Worm (Caenorhabditis elegans) whole organism, young adult: ENCODE measurements around the gene ZK1248.4.

Experiments
- D2030.7 ChIP-seq: fragments of 200-800 bp; sonication (Bioruptor generic); IDR thresholded peaks from 2 replicates; pipeline ENCODE4 v1.3.6; 2022; ENCODE audit warnings: missing genetic modification reagents, missing genetic modification characterization, missing compliant biosample characterization
- F10E7.11 ChIP-seq: sonication (generic microtip); optimal IDR thresholded peaks from 2 replicates; lab custom pipeline; 2017; ENCODE audit warnings: mild to moderate bottlenecking, missing genetic modification characterization, moderate library complexity, missing compliant biosample characterization
- F23B12.7 ChIP-seq: sonication (generic microtip); optimal IDR thresholded peaks from 2 replicates; lab custom pipeline; 2017; ENCODE audit warnings: missing genetic modification characterization, mild to moderate bottlenecking, missing compliant biosample characterization, antibody characterized with exemption, moderate library complexity; ENCODE audit not compliant: insufficient read depth
- F57A8.1 ChIP-seq: fragments of 200-800 bp; sonication (Bioruptor generic); optimal IDR thresholded peaks from 2 replicates; lab custom pipeline; 2018; ENCODE audit warnings: mild to moderate bottlenecking, missing genetic modification characterization, moderate library complexity, missing compliant biosample characterization
- F57C9.4 ChIP-seq: sonication (generic microtip); optimal IDR thresholded peaks from 2 replicates; lab custom pipeline; 2017; ENCODE audit warnings: mild to moderate bottlenecking, missing genetic modification characterization, missing compliant biosample characterization
- Y53G8AR.9 ChIP-seq: fragments of 200-800 bp; sonication (Bioruptor generic); conservative IDR thresholded peaks from 2 replicates; pipeline ENCODE4 v1.3.6; 2022; ENCODE audit warnings: missing genetic modification reagents, missing genetic modification characterization, missing compliant biosample characterization
- Y56A3A.18 ChIP-seq: fragments of 200-800 bp; sonication (Bioruptor generic); IDR thresholded peaks from 2 replicates; pipeline ENCODE4 v1.3.6; 2022; ENCODE audit warnings: missing genetic modification reagents, missing genetic modification characterization, missing compliant biosample characterization
- ZK185.1 ChIP-seq: sonication (generic microtip); optimal IDR thresholded peaks from 2 replicates; lab custom pipeline; 2016; ENCODE audit warnings: mild to moderate bottlenecking, missing genetic modification characterization, missing compliant biosample characterization; ENCODE audit not compliant: poor library complexity, severe bottlenecking
- atf-7 ChIP-seq: sonication (generic microtip); optimal IDR thresholded peaks from 2 replicates; lab custom pipeline; 2017; ENCODE audit warnings: mild to moderate bottlenecking, missing genetic modification characterization, missing compliant biosample characterization
- athp-1 ChIP-seq: sonication (generic microtip); optimal IDR thresholded peaks from 2 replicates; lab custom pipeline; 2017; ENCODE audit warnings: mild to moderate bottlenecking, missing genetic modification characterization, missing compliant biosample characterization
- bed-1 ChIP-seq: fragments of 200-800 bp; sonication (Bioruptor generic); IDR thresholded peaks from 2 replicates; pipeline ENCODE4 v1.3.6; 2022; ENCODE audit warnings: missing genetic modification reagents, missing genetic modification characterization, missing compliant biosample characterization
- ccch-3 ChIP-seq: fragments of 200-800 bp; sonication (Bioruptor generic); optimal IDR thresholded peaks from 2 replicates; lab custom pipeline; 2018; ENCODE audit warnings: mild to moderate bottlenecking, missing genetic modification characterization, missing compliant biosample characterization
- dox-1 ChIP-seq: fragments of 200-800 bp; sonication (Bioruptor generic); IDR thresholded peaks from 2 replicates; pipeline ENCODE4 v1.3.6; 2022; ENCODE audit warnings: missing genetic modification reagents, missing genetic modification characterization, missing compliant biosample characterization
- egrh-3 ChIP-seq: fragments of 200-800 bp; sonication (Bioruptor generic); IDR thresholded peaks from 2 replicates; pipeline ENCODE4 v1.3.6; 2022; ENCODE audit warnings: missing genetic modification reagents, missing genetic modification characterization, missing compliant biosample characterization
- gei-17 ChIP-seq: fragments of 200-800 bp; sonication (Bioruptor generic); optimal IDR thresholded peaks from 2 replicates; lab custom pipeline; 2018; ENCODE audit warnings: mild to moderate bottlenecking, missing genetic modification characterization, missing compliant biosample characterization
- hlh-12 ChIP-seq: sonication (generic microtip); optimal IDR thresholded peaks from 2 replicates; lab custom pipeline; 2016; ENCODE audit warnings: missing genetic modification characterization, missing compliant biosample characterization
- hmg-1.2 ChIP-seq: fragments of 200-800 bp; sonication (Bioruptor generic); IDR thresholded peaks from 2 replicates; pipeline ENCODE4 v1.3.6; 2022; ENCODE audit warnings: missing genetic modification reagents, missing genetic modification characterization, missing compliant biosample characterization
- hmg-20 ChIP-seq: fragments of 200-800 bp; sonication (Bioruptor generic); IDR thresholded peaks from 2 replicates; pipeline ENCODE4 v1.3.6; 2022; ENCODE audit warnings: missing genetic modification reagents, missing genetic modification characterization, missing compliant biosample characterization
- let-526 ChIP-seq: fragments of 200-800 bp; sonication (Bioruptor generic); IDR thresholded peaks from 2 replicates; pipeline ENCODE4 v1.3.6; 2022; ENCODE audit warnings: missing genetic modification reagents, missing genetic modification characterization, missing compliant biosample characterization
- madf-3 ChIP-seq: fragments of 200-800 bp; sonication (Bioruptor generic); IDR thresholded peaks from 2 replicates; pipeline ENCODE4 v1.3.6; 2022; ENCODE audit warnings: missing genetic modification reagents, missing genetic modification characterization, missing compliant biosample characterization
- mcd-1 ChIP-seq: fragments of 200-800 bp; sonication (Bioruptor generic); IDR thresholded peaks from 2 replicates; pipeline ENCODE4 v1.3.6; 2022; ENCODE audit warnings: missing genetic modification reagents, missing genetic modification characterization, missing compliant biosample characterization
- nfyb-1 ChIP-seq: fragments of 200-800 bp; sonication (Bioruptor generic); IDR thresholded peaks from 2 replicates; pipeline ENCODE4 v1.3.6; 2022; ENCODE audit warnings: missing genetic modification reagents, missing genetic modification characterization, missing compliant biosample characterization
- nhr-80 ChIP-seq: sonication (generic microtip); optimal IDR thresholded peaks from 2 replicates; lab custom pipeline; 2016; ENCODE audit warnings: missing genetic modification characterization, missing compliant biosample characterization
- rec-8 ChIP-seq, 2 experiments: sonication (generic microtip); optimal IDR thresholded peaks; 2 replicates each; lab custom pipeline; 2016; ENCODE audit warnings: mild to moderate bottlenecking in 2 of 2, missing genetic modification characterization in 2 of 2, missing genetic modification reagents in 2 of 2, missing genotype in 2 of 2, missing biosample characterization in 1 of 2, missing compliant biosample characterization in 1 of 2, moderate library complexity in 1 of 2
- repo-1 ChIP-seq: sonication (generic microtip); optimal IDR thresholded peaks from 2 replicates; lab custom pipeline; 2017; ENCODE audit warnings: mild to moderate bottlenecking, missing genetic modification characterization, missing compliant biosample characterization
- snpc-3.4 ChIP-seq: sonication (generic microtip); optimal IDR thresholded peaks from 2 replicates; lab custom pipeline; 2017; ENCODE audit warnings: missing genetic modification characterization, mild to moderate bottlenecking, missing compliant biosample characterization, antibody characterized with exemption, moderate library complexity, missing genotype, missing genetic modification reagents
- tbp1 ChIP-seq: fragments of 200-800 bp; sonication (Bioruptor generic); optimal IDR thresholded peaks from 2 replicates; lab custom pipeline; 2018; ENCODE audit warnings: mild to moderate bottlenecking, missing genetic modification characterization, missing compliant biosample characterization
- unc-130 ChIP-seq: sonication (generic microtip); optimal IDR thresholded peaks from 2 replicates; lab custom pipeline; 2016; ENCODE audit warnings: missing genetic modification reagents, missing genetic modification characterization, missing compliant biosample characterization
- zfh-2 ChIP-seq: fragments of 200-800 bp; sonication (Bioruptor generic); conservative IDR thresholded peaks from 2 replicates; pipeline ENCODE4 v1.3.6; 2022; ENCODE audit warnings: missing genetic modification reagents, missing genetic modification characterization, missing compliant biosample characterization

Gene ZK1248.4

DNA sequence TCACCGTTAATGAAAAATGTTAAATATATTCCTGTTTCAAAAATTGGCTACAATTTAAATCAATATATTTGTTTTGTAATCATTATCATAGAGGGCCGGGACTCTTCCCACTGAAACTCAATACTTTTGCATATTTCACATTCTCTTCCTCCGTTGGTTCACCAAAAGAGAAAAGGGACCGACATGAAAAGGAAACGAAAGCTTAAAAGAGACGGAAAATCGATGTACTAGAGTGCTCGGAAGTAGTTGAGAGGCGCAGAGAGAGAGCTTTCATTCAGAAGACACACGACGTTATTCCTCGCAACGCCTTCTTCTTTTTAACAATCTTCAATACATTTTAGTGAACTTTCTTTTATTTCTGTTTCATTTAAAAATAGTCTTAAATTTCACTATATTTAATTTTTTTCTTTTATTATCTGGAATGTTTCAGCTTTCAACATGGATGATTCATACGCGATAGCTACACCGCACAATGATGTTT, 1.9 kb downstream of the ZK1248.4 start, which contains the start of gene ehs-1:
ehs-1 (plus strand) TSS at position 431 of the 481 bp plus-strand sequence.
- TF ChIP-seq F10E7.11 (no peak), nfyb-1 (0 out of 2 replicates have a peak, but pooled peaks have one; percentile 8), hmg-1.2 (GFP tag; lab: Robert Waterston, UW) (0 out of 2 replicates have a peak, but pooled peaks have one; percentile 4)

DNA sequence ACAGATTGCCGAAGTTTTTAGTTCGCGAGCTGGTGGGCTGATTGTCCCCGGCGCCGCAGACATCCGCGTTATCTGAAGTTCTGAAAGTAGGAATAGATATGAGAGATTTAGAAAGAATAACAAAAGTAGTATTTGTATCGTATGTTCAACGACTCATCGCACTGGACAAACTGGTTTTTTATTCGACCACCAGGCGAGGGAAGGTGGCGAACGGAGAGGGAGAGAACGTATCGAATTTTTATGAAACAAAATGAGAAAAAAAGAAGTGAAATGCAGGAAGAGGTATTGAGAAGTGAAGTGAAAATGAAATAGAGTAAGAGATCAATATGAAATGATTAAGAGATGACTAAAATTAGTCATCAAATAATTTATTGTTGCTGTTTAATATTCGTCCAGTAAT, 9.0 kb downstream of the ZK1248.4 start, which contains the start of gene tbc-2:
tbc-2 (minus strand) TSS at position 80 of the 400 bp plus-strand sequence.
- TF ChIP-seq bed-1 (GFP tag; lab: Robert Waterston, UW): no peak
- TF ChIP-seq D2030.7 (GFP tag; lab: Robert Waterston, UW): no peak
- no peak for TF ChIP-seq repo-1
- TF ChIP-seq F57C9.4: no peak
- TF ChIP-seq gei-17 (GFP tag; lab: Kevin White, UChicago): no peak

DNA sequence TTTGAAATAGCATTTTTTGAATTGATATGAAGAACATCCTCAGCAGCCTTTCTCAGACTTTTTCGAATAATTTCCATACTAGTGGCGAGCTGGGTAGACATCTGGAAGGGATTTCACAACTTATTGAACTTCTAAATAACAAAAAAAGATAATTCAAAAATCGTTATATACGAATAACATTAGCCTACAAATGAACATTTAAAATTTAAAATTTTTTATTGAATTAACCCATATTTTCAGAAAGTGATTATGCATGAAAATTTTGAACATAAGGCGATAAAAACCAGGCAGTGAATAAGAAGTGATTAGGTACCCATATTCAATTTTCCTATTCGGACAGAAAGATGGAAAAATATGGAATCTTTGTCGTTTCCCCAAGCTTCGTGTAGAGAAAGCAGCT, 10.1 kb downstream of the ZK1248.4 start, which contains the start of gene ZK1248.11:
ZK1248.11 (minus strand) TSS at position 101 of the 400 bp plus-strand sequence.
- no peak for TF ChIP-seq F23B12.7 (tag; lab: Kevin White, UChicago)

- TF ChIP-seq nfyb-1 (0 out of 2 replicates have a peak, but pooled peaks have one; percentile 23), egrh-3 (GFP tag; lab: Robert Waterston, UW) (no peak), madf-3 (GFP tag; lab: Robert Waterston, UW) (no peak), nhr-80 (tag; lab: Kevin White, UChicago) (peak; percentile 52), dox-1 (GFP tag; lab: Robert Waterston, UW) (peak; percentile 23; the same call in 1 of the 2 replicates), Y53G8AR.9 (0 out of 2 replicates have a peak, but pooled peaks have one; percentile 8)
Observed at ce11 chrII:5829940-5830424, 11.6 kb downstream of the ZK1248.4 start, which contains the start of gene col-74. Gene col-74, plus strand, starts transcription at chrII:5830374.

DNA sequence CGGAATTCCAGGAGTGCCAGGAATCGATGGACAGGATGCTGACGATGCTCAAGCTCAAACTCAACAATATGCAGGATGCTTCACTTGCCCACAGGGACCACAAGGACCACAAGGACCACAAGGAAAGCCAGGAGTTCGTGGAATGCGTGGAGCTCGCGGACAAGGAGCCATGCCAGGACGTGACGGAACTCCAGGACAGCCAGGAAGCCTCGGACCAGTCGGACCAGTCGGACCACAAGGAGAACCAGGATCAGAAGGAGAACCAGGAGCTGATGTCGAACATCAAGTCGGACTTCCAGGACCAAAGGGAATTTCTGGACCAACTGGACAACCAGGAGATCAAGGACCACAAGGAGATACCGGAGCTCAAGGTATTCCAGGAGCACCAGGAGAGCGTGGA, 13.0 kb downstream of the ZK1248.4 start:
- TF ChIP-seq egrh-3 (GFP tag; lab: Robert Waterston, UW) (peak; percentile 57; the same call in 1 of the 2 replicates), zfh-2 (GFP tag; lab: Robert Waterston, UW) (peak; percentile 82), D2030.7 (GFP tag; lab: Robert Waterston, UW) (no peak), ZK185.1 (no peak)

DNA sequence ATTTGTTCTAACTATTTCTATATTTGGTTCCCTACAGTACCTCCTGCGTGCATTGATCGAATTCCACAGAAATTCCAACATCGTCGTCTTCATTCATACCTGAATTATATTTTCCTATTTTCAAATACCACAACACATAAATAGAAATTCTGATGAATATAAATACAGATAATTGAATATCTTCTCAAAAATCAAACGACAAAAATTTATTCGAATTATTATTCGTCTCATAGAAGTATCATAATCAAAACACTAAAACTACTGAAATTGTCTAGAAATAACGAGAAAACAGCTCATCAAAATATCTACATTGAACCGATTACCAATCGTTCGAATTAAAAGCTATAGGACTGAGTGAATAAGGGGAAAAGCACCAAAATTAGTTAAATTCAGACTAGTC, 14.7 kb downstream of the ZK1248.4 start, which contains the start of gene gtap-1:
gtap-1 (minus strand) TSS at position 101 of the 400 bp plus-strand sequence.
- TF ChIP-seq tbp1 (no peak), snpc-3.4 (tag; lab: Kevin White, UChicago) (no peak)
- TF ChIP-seq, all 124 proteins: peak for 0

DNA sequence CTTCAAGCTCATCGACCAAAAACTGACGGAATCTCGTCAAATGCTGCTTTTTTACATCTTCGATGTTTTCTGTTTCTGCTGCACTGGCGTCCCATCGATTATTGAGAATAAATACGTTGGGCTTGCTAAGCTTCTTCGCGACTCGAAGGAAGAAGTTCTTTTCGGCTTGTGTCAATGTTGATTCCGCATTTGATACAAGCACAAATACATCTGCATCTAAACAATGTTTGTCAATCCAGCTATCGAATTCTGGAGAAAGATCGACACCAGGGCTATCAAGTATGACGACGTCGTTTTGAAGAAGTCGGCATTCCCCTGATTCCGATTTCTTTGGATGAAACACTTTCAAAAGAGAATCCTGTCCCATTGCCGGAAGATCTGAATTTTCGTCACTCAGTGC, 16.7 kb downstream of the ZK1248.4 start:
- TF ChIP-seq athp-1 (tag; lab: Kevin White, UChicago) (no peak), snpc-3.4 (tag; lab: Kevin White, UChicago) (no peak), let-526 (GFP tag; lab: Robert Waterston, UW) (no peak), Y56A3A.18 (GFP tag; lab: Robert Waterston, UW) (no peak), hmg-20 (GFP tag; lab: Robert Waterston, UW) (no peak), atf-7 (tag; lab: Kevin White, UChicago) (no peak), hlh-12 (tag; lab: Kevin White, UChicago) (no peak), F23B12.7 (tag; lab: Kevin White, UChicago) (no peak), ccch-3 (GFP tag; lab: Kevin White, UChicago) (no peak), unc-130 (GFP tag; lab: Kevin White, UChicago) (no peak), mcd-1 (no peak), egrh-3 (GFP tag; lab: Robert Waterston, UW) (no peak), F57A8.1 (GFP tag; lab: Kevin White, UChicago) (no peak), rec-8 (tag; optimal IDR thresholded peaks at IDR 0.05; lab: Kevin White, UChicago) (no peak)
